Fruit fly (Drosophila melanogaster) whole organism, embryonic: ENCODE results near the gene CG42814.

Experiments used
- Abd-B ChIP-seq: fragments of 200-800 bp; sonication (Bioruptor generic); optimal IDR thresholded peaks from 2 replicates; lab custom pipeline; 2018; ENCODE audit warnings: missing biosample characterization, mild to moderate bottlenecking, missing genetic modification characterization, moderate library complexity
- CG10321 ChIP-seq: fragments of 200-800 bp; sonication (Bioruptor generic); IDR thresholded peaks from 2 replicates; pipeline ENCODE4 v1.3.6; 2022; ENCODE audit warnings: missing biosample characterization, missing genetic modification characterization
- CG10565 ChIP-seq: fragments of 200-800 bp; sonication (Bioruptor generic); optimal IDR thresholded peaks from 3 replicates; lab custom pipeline; 2016; ENCODE audit warnings: missing biosample characterization, mild to moderate bottlenecking, missing genetic modification characterization
- CG10654 ChIP-seq: fragments of 200-800 bp; sonication (Bioruptor generic); optimal IDR thresholded peaks from 2 replicates; lab custom pipeline; 2016; ENCODE audit warnings: missing biosample characterization, missing genetic modification characterization
- CG11247 ChIP-seq: fragments of 200-800 bp; sonication (Bioruptor generic); IDR thresholded peaks from 2 replicates; pipeline ENCODE4 v1.3.6; 2022; ENCODE audit warnings: missing biosample characterization, missing genetic modification characterization
- CG12942 ChIP-seq: fragments of 200-800 bp; sonication (Bioruptor generic); optimal IDR thresholded peaks from 3 replicates; lab custom pipeline; 2016; ENCODE audit warnings: missing biosample characterization, missing genetic modification characterization
- CG13296 ChIP-seq: fragments of 200-800 bp; sonication (Bioruptor generic); optimal IDR thresholded peaks from 3 replicates; lab custom pipeline; 2018; ENCODE audit warnings: missing biosample characterization, mild to moderate bottlenecking, missing genetic modification characterization
- CG13424 ChIP-seq: fragments of 200-800 bp; sonication (Bioruptor generic); optimal IDR thresholded peaks from 2 replicates; lab custom pipeline; 2019; ENCODE audit warnings: missing biosample characterization, mild to moderate bottlenecking, missing genetic modification characterization, moderate library complexity
- CG13775 ChIP-seq: fragments of 200-800 bp; sonication (Bioruptor generic); optimal IDR thresholded peaks from 3 replicates; lab custom pipeline; 2017; ENCODE audit warnings: missing biosample characterization, mild to moderate bottlenecking, missing genetic modification characterization
- CG13894 ChIP-seq: fragments of 200-800 bp; sonication (Bioruptor generic); optimal IDR thresholded peaks from 3 replicates; lab custom pipeline; 2018; ENCODE audit warnings: missing biosample characterization, mild to moderate bottlenecking, missing genetic modification characterization, moderate library complexity
- CG14050 ChIP-seq: fragments of 200-800 bp; sonication (Bioruptor generic); IDR thresholded peaks from 3 replicates; pipeline ENCODE4 v1.3.6; 2022; ENCODE audit warnings: missing biosample characterization, missing genetic modification characterization
- CG1529 ChIP-seq: fragments of 200-800 bp; sonication (Bioruptor generic); optimal IDR thresholded peaks from 3 replicates; lab custom pipeline; 2018; ENCODE audit warnings: missing biosample characterization, missing genetic modification characterization
- CG15479 ChIP-seq: fragments of 200-800 bp; sonication (Bioruptor generic); optimal IDR thresholded peaks from 3 replicates; lab custom pipeline; 2019; ENCODE audit warnings: missing biosample characterization, mild to moderate bottlenecking, missing genetic modification characterization, moderate library complexity
- CG16779 ChIP-seq: fragments of 200-800 bp; sonication (Bioruptor generic); IDR thresholded peaks from 2 replicates; pipeline ENCODE4 v1.3.6; 2022; ENCODE audit warnings: missing biosample characterization, missing genetic modification characterization
- CG16863 ChIP-seq: fragments of 200-800 bp; sonication (Bioruptor generic); optimal IDR thresholded peaks from 3 replicates; lab custom pipeline; 2016; ENCODE audit warnings: missing biosample characterization, missing genetic modification characterization
- CG18476 ChIP-seq: fragments of 200-800 bp; sonication (Bioruptor generic); optimal IDR thresholded peaks from 2 replicates; lab custom pipeline; 2016; ENCODE audit warnings: missing biosample characterization, mild to moderate bottlenecking, missing genetic modification characterization
- CG2116 ChIP-seq: fragments of 200-800 bp; sonication (Bioruptor generic); optimal IDR thresholded peaks from 3 replicates; lab custom pipeline; 2018; ENCODE audit warnings: missing biosample characterization, mild to moderate bottlenecking, missing genetic modification characterization
- CG2120 ChIP-seq: fragments of 200-800 bp; sonication (Bioruptor generic); optimal IDR thresholded peaks from 3 replicates; lab custom pipeline; 2016; ENCODE audit warnings: missing biosample characterization, missing genetic modification characterization
- CG2129 ChIP-seq: fragments of 200-800 bp; sonication (Bioruptor generic); IDR thresholded peaks from 2 replicates; pipeline ENCODE4 v1.3.6; 2022; ENCODE audit warnings: missing biosample characterization, missing genetic modification characterization; ENCODE audit not compliant: partially characterized antibody
- CG4820 ChIP-seq: fragments of 200-800 bp; sonication (Bioruptor generic); optimal IDR thresholded peaks from 3 replicates; lab custom pipeline; 2016; ENCODE audit warnings: missing biosample characterization, missing genetic modification characterization
- CG6175 ChIP-seq: fragments of 200-800 bp; sonication (Bioruptor generic); IDR thresholded peaks from 3 replicates; pipeline ENCODE4 v1.3.6; 2022; ENCODE audit warnings: missing biosample characterization, missing genetic modification characterization
- CG6654 ChIP-seq: fragments of 200-800 bp; sonication (Bioruptor generic); optimal IDR thresholded peaks from 2 replicates; lab custom pipeline; 2017; ENCODE audit warnings: missing biosample characterization, mild to moderate bottlenecking, missing genetic modification characterization
- CG9932 ChIP-seq: fragments of 200-800 bp; sonication (Bioruptor generic); IDR thresholded peaks from 2 replicates; pipeline ENCODE4 v1.3.6; 2022; ENCODE audit warnings: missing biosample characterization, missing genetic modification characterization
- Chrac-16 ChIP-seq: fragments of 200-800 bp; sonication (Bioruptor generic); optimal IDR thresholded peaks from 3 replicates; lab custom pipeline; 2016; ENCODE audit warnings: missing biosample characterization, missing genetic modification characterization
- CoRest ChIP-seq: fragments of 200-800 bp; sonication (Bioruptor generic); optimal IDR thresholded peaks from 3 replicates; lab custom pipeline; 2018; ENCODE audit warnings: missing biosample characterization, mild to moderate bottlenecking, missing genetic modification characterization, moderate library complexity
- Deaf1 ChIP-seq: fragments of 200-800 bp; optimal IDR thresholded peaks from 3 replicates; lab custom pipeline; 2019; ENCODE audit warnings: missing biosample characterization, mild to moderate bottlenecking, missing genetic modification characterization, moderate library complexity
- Dll ChIP-seq: fragments of 200-800 bp; sonication (Bioruptor generic); IDR thresholded peaks from 4 replicates; pipeline ENCODE4 v1.3.6; 2022; ENCODE audit warnings: missing biosample characterization, missing genetic modification characterization; ENCODE audit not compliant: partially characterized antibody
- Fer3 ChIP-seq: fragments of 200-800 bp; sonication (Bioruptor generic); optimal IDR thresholded peaks from 2 replicates; lab custom pipeline; 2018; ENCODE audit warnings: missing biosample characterization, mild to moderate bottlenecking, missing genetic modification characterization, moderate library complexity
- Hmx ChIP-seq: fragments of 200-800 bp; sonication (Bioruptor generic); optimal IDR thresholded peaks from 2 replicates; lab custom pipeline; 2016; ENCODE audit warnings: missing biosample characterization, missing genetic modification characterization
- NfI ChIP-seq: fragments of 200-800 bp; sonication (Bioruptor generic); optimal IDR thresholded peaks from 3 replicates; lab custom pipeline; 2018; ENCODE audit warnings: missing biosample characterization, mild to moderate bottlenecking, missing genetic modification characterization, moderate library complexity
- Tbp ChIP-seq: fragments of >200 bp; optimal IDR thresholded peaks from 2 replicates; lab custom pipeline; 2018; ENCODE audit warnings: missing biosample characterization, missing genetic modification characterization
- Xrp1 ChIP-seq: fragments of 200-800 bp; sonication (Bioruptor generic); IDR thresholded peaks from 2 replicates; pipeline ENCODE4 v1.3.6; 2022; ENCODE audit warnings: missing biosample characterization, missing genetic modification characterization
- abd-A ChIP-seq: fragments of 200-800 bp; sonication (Bioruptor generic); optimal IDR thresholded peaks from 3 replicates; lab custom pipeline; 2019; ENCODE audit warnings: missing biosample characterization, mild to moderate bottlenecking, missing genetic modification characterization, moderate library complexity
- bab2 ChIP-seq: fragments of 200-800 bp; sonication (Bioruptor generic); optimal IDR thresholded peaks from 2 replicates; lab custom pipeline; 2016; ENCODE audit warnings: missing biosample characterization, missing genetic modification characterization
- btn ChIP-seq: fragments of 200-800 bp; sonication (Bioruptor generic); optimal IDR thresholded peaks from 2 replicates; lab custom pipeline; 2016; ENCODE audit warnings: missing biosample characterization, missing genetic modification characterization
- croc ChIP-seq: fragments of 200-800 bp; sonication (Bioruptor generic); conservative IDR thresholded peaks from 3 replicates; pipeline ENCODE4 v1.3.6; 2022; ENCODE audit warnings: missing biosample characterization, missing genetic modification characterization
- crp ChIP-seq, 2 experiments: fragments of 200-800 bp; sonication (Bioruptor generic); optimal IDR thresholded peaks; 2 replicates in 1 of 2; 3 replicates in 1 of 2; lab custom pipeline; 2017; ENCODE audit warnings: missing biosample characterization in 2 of 2, missing genetic modification characterization in 2 of 2, mild to moderate bottlenecking in 1 of 2, moderate library complexity in 1 of 2
- da ChIP-seq: fragments of 200-800 bp; sonication (Bioruptor generic); optimal IDR thresholded peaks from 2 replicates; lab custom pipeline; 2016; ENCODE audit warnings: missing biosample characterization, missing genetic modification characterization
- fd64A ChIP-seq: fragments of 200-800 bp; sonication (Bioruptor generic); optimal IDR thresholded peaks from 3 replicates; lab custom pipeline; 2018; ENCODE audit warnings: missing biosample characterization, mild to moderate bottlenecking, missing genetic modification characterization
- gem ChIP-seq: fragments of 200-800 bp; sonication (Bioruptor generic); optimal IDR thresholded peaks from 2 replicates; lab custom pipeline; 2019; ENCODE audit warnings: missing biosample characterization, mild to moderate bottlenecking, missing genetic modification characterization, moderate library complexity
- jumu ChIP-seq: fragments of 200-800 bp; sonication (Bioruptor generic); optimal IDR thresholded peaks from 3 replicates; lab custom pipeline; 2016; ENCODE audit warnings: missing biosample characterization, missing genetic modification characterization
- mam ChIP-seq: fragments of 200-800 bp; sonication (Bioruptor generic); optimal IDR thresholded peaks from 3 replicates; lab custom pipeline; 2016; ENCODE audit warnings: missing biosample characterization, missing genetic modification characterization
- row ChIP-seq: fragments of 200-800 bp; sonication (Bioruptor generic); IDR thresholded peaks from 3 replicates; pipeline ENCODE4 v1.3.6; 2022; ENCODE audit warnings: missing biosample characterization, missing genetic modification characterization
- seq ChIP-seq: fragments of 200-800 bp; sonication (Bioruptor generic); IDR thresholded peaks from 2 replicates; pipeline ENCODE4 v1.3.6; 2022; ENCODE audit warnings: missing biosample characterization, missing genetic modification characterization
- sna ChIP-seq: fragments of 200-800 bp; sonication (Bioruptor generic); IDR thresholded peaks from 2 replicates; pipeline ENCODE4 v1.3.6; 2022; ENCODE audit warnings: missing biosample characterization, missing genetic modification characterization; ENCODE audit not compliant: partially characterized antibody
- sob ChIP-seq: fragments of 200-800 bp; sonication (Bioruptor generic); IDR thresholded peaks from 2 replicates; pipeline ENCODE4 v1.3.6; 2022; ENCODE audit warnings: missing biosample characterization, missing genetic modification characterization
- stwl ChIP-seq: fragments of 200-800 bp; sonication (Bioruptor generic); optimal IDR thresholded peaks from 3 replicates; lab custom pipeline; 2018; ENCODE audit warnings: missing biosample characterization, mild to moderate bottlenecking, missing genetic modification characterization, moderate library complexity
- tgo ChIP-seq: fragments of 200-800 bp; sonication (Bioruptor generic); IDR thresholded peaks from 3 replicates; pipeline ENCODE4 v1.3.6; 2022; ENCODE audit warnings: missing biosample characterization, missing genetic modification characterization
- tll ChIP-seq, 2 experiments: fragments of 200-800 bp in 1 of 2; fragments of >200 bp in 1 of 2; sonication (Bioruptor generic) in 1 of 2; optimal IDR thresholded peaks; 2 replicates each; lab custom pipeline; 2017 to 2019; ENCODE audit warnings: missing biosample characterization in 2 of 2, missing genetic modification characterization in 2 of 2, mild to moderate bottlenecking in 1 of 2, moderate library complexity in 1 of 2
- vnd ChIP-seq: fragments of 200-800 bp; sonication (Bioruptor generic); IDR thresholded peaks from 3 replicates; pipeline ENCODE4 v1.3.6; 2022; ENCODE audit warnings: missing biosample characterization, missing genetic modification characterization; ENCODE audit not compliant: partially characterized antibody

CG42814 gene

dm6 chr3R:27244742-27245400 lies 15.6 kb upstream of the CG42814 start, which contains the start of gene CG18766 (continued):
- TF ChIP-seq vnd (GFP tag; lab: Robert Waterston, UW) = no peak
- TF ChIP-seq da (GFP tag; lab: Kevin White, UChicago) = no peak
- peak; percentile 63 for TF ChIP-seq abd-A (tag; lab: Kevin White, UChicago)
- no peak for TF ChIP-seq CG16779 (GFP tag; lab: Robert Waterston, UW)
- peak; percentile 39 for TF ChIP-seq CG2116 (GFP tag; lab: Kevin White, UChicago)
- TF ChIP-seq CG6175 = 0 out of 3 replicates have a peak, but pooled peaks have one; percentile 41
- peak; percentile 37 for TF ChIP-seq CG2120
- no peak for TF ChIP-seq Tbp (GFP tag; lab: Kevin White, UChicago)
- peak; percentile 98 for TF ChIP-seq CG10321 (GFP tag; lab: Robert Waterston, UW)
- TF ChIP-seq Hmx (GFP tag; lab: Kevin White, UChicago) = no peak
- no peak for TF ChIP-seq Dll
- TF ChIP-seq Deaf1 = no peak
- peak; percentile 15 for TF ChIP-seq Chrac-16 (GFP tag; lab: Kevin White, UChicago)
- peak in 1 of 2 experiments; percentile 47 for TF ChIP-seq tll (GFP tag; optimal IDR thresholded peaks at IDR 0.05; lab: Kevin White, UChicago)
- TF ChIP-seq Xrp1 (GFP tag; lab: Robert Waterston, UW) = peak; percentile 17; the same call in 1 of the 2 replicates
- TF ChIP-seq btn = no peak
- peak in 1 of 2 experiments; percentile 20 for TF ChIP-seq crp (GFP tag; optimal IDR thresholded peaks at IDR 0.05; lab: Kevin White, UChicago)
- TF ChIP-seq CG18476 = no peak
- TF ChIP-seq CG13424 = no peak
- TF ChIP-seq fd64A (GFP tag; lab: Kevin White, UChicago) = no peak
- TF ChIP-seq CG12942 (GFP tag; lab: Kevin White, UChicago) = no peak
- no peak for TF ChIP-seq Fer3
- TF ChIP-seq mam = peak; percentile 54
- no peak for TF ChIP-seq CG16863 (GFP tag; lab: Kevin White, UChicago)
- peak; percentile 4 for TF ChIP-seq CG4820 (GFP tag; lab: Kevin White, UChicago)
- TF ChIP-seq CG14050 (GFP tag; lab: Robert Waterston, UW) = no peak
- TF ChIP-seq CG1529 (GFP tag; lab: Kevin White, UChicago) = no peak
- peak; percentile 54 for TF ChIP-seq CG9932 (GFP tag; lab: Robert Waterston, UW)
- peak; percentile 55; the same call in 2 of the 3 replicates for TF ChIP-seq row (GFP tag; lab: Robert Waterston, UW)
- no peak for TF ChIP-seq sna (GFP tag; lab: Robert Waterston, UW)
- TF ChIP-seq bab2 (GFP tag; lab: Kevin White, UChicago) = no peak
- peak; percentile 23 for TF ChIP-seq CoRest (tag; lab: Kevin White, UChicago)
- peak; percentile 22 for TF ChIP-seq CG13894
- TF ChIP-seq Abd-B = peak; percentile 24
- TF ChIP-seq gem (tag; lab: Kevin White, UChicago) = no peak
- no peak for TF ChIP-seq sob (GFP tag; lab: Robert Waterston, UW)
- TF ChIP-seq croc (GFP tag; lab: Robert Waterston, UW) = no peak
- TF ChIP-seq jumu (GFP tag; lab: Kevin White, UChicago) = peak; percentile 15
- no peak for TF ChIP-seq tgo (GFP tag; lab: Robert Waterston, UW)
- peak; percentile 32 for TF ChIP-seq CG15479 (GFP tag; lab: Kevin White, UChicago)
- no peak for TF ChIP-seq CG13775
- peak; percentile 9 for TF ChIP-seq NfI (GFP tag; lab: Kevin White, UChicago)
- TF ChIP-seq CG11247 (GFP tag; lab: Robert Waterston, UW) = no peak
- no peak for TF ChIP-seq CG10654 (GFP tag; lab: Kevin White, UChicago)
- TF ChIP-seq CG10565 (GFP tag; lab: Kevin White, UChicago) = no peak
- peak; percentile 33 for TF ChIP-seq stwl
- TF ChIP-seq CG2129 (GFP tag; lab: Robert Waterston, UW) = no peak
- TF ChIP-seq CG13296 = no peak
- TF ChIP-seq CG6654 (GFP tag; lab: Kevin White, UChicago) = no peak
- no peak for TF ChIP-seq seq (GFP tag; lab: Robert Waterston, UW)
